Fruit fly (Drosophila melanogaster): ENCODE data around the gene AdipoR.

- TF ChIP-seq br (GFP tag; optimal IDR thresholded peaks at IDR 0.05) (no peak), psq (GFP tag; optimal IDR thresholded peaks at IDR 0.05) (no peak), Mio (GFP tag; optimal IDR thresholded peaks at IDR 0.05) (no peak), pan (optimal IDR thresholded peaks at IDR 0.05) (no peak), h (GFP tag; optimal IDR thresholded peaks at IDR 0.05) (no peak), usp (GFP tag; optimal IDR thresholded peaks at IDR 0.05) (no peak), Jra (GFP tag; optimal IDR thresholded peaks at IDR 0.05) (no peak), HLH106 (tag; optimal IDR thresholded peaks at IDR 0.05) (no peak), Abd-B (GFP tag; optimal IDR thresholded peaks at IDR 0.05) (no peak), sv (GFP tag; optimal IDR thresholded peaks at IDR 0.05) (no peak), ey (GFP tag; optimal IDR thresholded peaks at IDR 0.05) (no peak)
These were observed 11.7 kb downstream of the AdipoR start for dm6 chr3R:22535945-22536344.

Measured in whole organism, wandering third instar larva.